Fruit fly (Drosophila melanogaster) whole organism, embryonic: ENCODE measurements around the gene Tsen2.
A peak's percentile ranks its signal among the peaks of the same experiment; 100 is the strongest.

Experiments
- ATbp ChIP-seq: fragments of 200-800 bp; sonication (Bioruptor generic); optimal IDR thresholded peaks from 2 replicates; lab custom pipeline; 2017; ENCODE audit warnings: missing biosample characterization, mild to moderate bottlenecking, missing genetic modification characterization, missing genetic modification reagents
- B-H1 ChIP-seq: fragments of 200-800 bp; sonication (Bioruptor generic); IDR thresholded peaks from 3 replicates; pipeline ENCODE4 v1.3.6; 2022; ENCODE audit warnings: missing biosample characterization, missing genetic modification characterization
- CG10654 ChIP-seq: fragments of 200-800 bp; sonication (Bioruptor generic); optimal IDR thresholded peaks from 2 replicates; lab custom pipeline; 2016; ENCODE audit warnings: missing biosample characterization, missing genetic modification characterization
- CG11085 ChIP-seq: fragments of 200-800 bp; sonication (Bioruptor generic); IDR thresholded peaks from 2 replicates; pipeline ENCODE4 v1.3.6; 2022; ENCODE audit warnings: missing biosample characterization, missing genetic modification characterization
- CG11456 ChIP-seq: fragments of 200-800 bp; sonication (Bioruptor generic); IDR thresholded peaks from 3 replicates; pipeline ENCODE4 v1.3.6; 2022; ENCODE audit warnings: missing biosample characterization, missing genetic modification characterization
- CG13424 ChIP-seq: fragments of 200-800 bp; sonication (Bioruptor generic); optimal IDR thresholded peaks from 2 replicates; lab custom pipeline; 2019; ENCODE audit warnings: missing biosample characterization, mild to moderate bottlenecking, missing genetic modification characterization, moderate library complexity
- CG14667 ChIP-seq: fragments of 200-800 bp; sonication (Bioruptor generic); IDR thresholded peaks from 2 replicates; pipeline ENCODE4 v1.3.6; 2022; ENCODE audit warnings: missing biosample characterization, missing genetic modification characterization
- CG15269 ChIP-seq: fragments of 200-800 bp; sonication (Bioruptor generic); optimal IDR thresholded peaks from 2 replicates; lab custom pipeline; 2018; ENCODE audit warnings: missing biosample characterization, mild to moderate bottlenecking, missing genetic modification characterization, moderate library complexity
- CG15601 ChIP-seq: fragments of 200-800 bp; sonication (Bioruptor generic); optimal IDR thresholded peaks from 3 replicates; lab custom pipeline; 2019; ENCODE audit warnings: missing biosample characterization, mild to moderate bottlenecking, missing genetic modification characterization, moderate library complexity
- CG16813 ChIP-seq: fragments of 200-800 bp; sonication (Bioruptor generic); IDR thresholded peaks from 3 replicates; pipeline ENCODE4 v1.3.6; 2022; ENCODE audit warnings: missing biosample characterization, missing genetic modification characterization; ENCODE audit not compliant: partially characterized antibody
- CG17361 ChIP-seq: fragments of 200-800 bp; sonication (Bioruptor generic); IDR thresholded peaks from 3 replicates; pipeline ENCODE4 v1.3.6; 2022; ENCODE audit warnings: missing biosample characterization, missing genetic modification characterization
- CG1832 ChIP-seq: fragments of 200-800 bp; sonication (Bioruptor generic); optimal IDR thresholded peaks from 2 replicates; lab custom pipeline; 2017; ENCODE audit warnings: missing biosample characterization, mild to moderate bottlenecking, missing genetic modification characterization, inconsistent platforms
- CG18599 ChIP-seq: fragments of 200-800 bp; sonication (Bioruptor generic); optimal IDR thresholded peaks from 3 replicates; lab custom pipeline; 2017; ENCODE audit warnings: missing biosample characterization, missing genetic modification characterization, mild to moderate bottlenecking, moderate library complexity, missing genetic modification reagents
- CG31441 ChIP-seq: fragments of 200-800 bp; sonication (Bioruptor generic); IDR thresholded peaks from 2 replicates; pipeline ENCODE4 v1.3.6; 2022; ENCODE audit warnings: missing biosample characterization, missing genetic modification characterization
- CG3163 ChIP-seq: fragments of 200-800 bp; sonication (Bioruptor generic); optimal IDR thresholded peaks from 3 replicates; lab custom pipeline; 2016; ENCODE audit warnings: missing biosample characterization, missing genetic modification characterization
- CG34422 ChIP-seq: fragments of 200-800 bp; sonication (Bioruptor generic); IDR thresholded peaks from 3 replicates; pipeline ENCODE4 v1.3.6; 2022; ENCODE audit warnings: missing biosample characterization, missing genetic modification characterization
- CG6254 ChIP-seq: fragments of 200-800 bp; sonication (Bioruptor generic); optimal IDR thresholded peaks from 3 replicates; lab custom pipeline; 2017; ENCODE audit warnings: mild to moderate bottlenecking, missing biosample characterization, missing genetic modification reagents, missing genetic modification characterization
- CG6272 ChIP-seq: fragments of 200-800 bp; sonication (Bioruptor generic); IDR thresholded peaks from 2 replicates; pipeline ENCODE4 v1.3.6; 2022; ENCODE audit warnings: missing biosample characterization, missing genetic modification characterization
- CG7357 ChIP-seq: fragments of 200-800 bp; sonication (Bioruptor generic); IDR thresholded peaks from 3 replicates; pipeline ENCODE4 v1.3.6; 2022; ENCODE audit warnings: missing biosample characterization, missing genetic modification characterization
- CG7928 ChIP-seq: fragments of 200-800 bp; sonication (Bioruptor generic); optimal IDR thresholded peaks from 2 replicates; lab custom pipeline; 2017; ENCODE audit warnings: missing biosample characterization, mild to moderate bottlenecking, missing genetic modification characterization
- CG9797 ChIP-seq: fragments of 200-800 bp; sonication (Bioruptor generic); optimal IDR thresholded peaks from 3 replicates; lab custom pipeline; 2018; ENCODE audit warnings: missing biosample characterization, mild to moderate bottlenecking, missing genetic modification characterization
- CoRest ChIP-seq: fragments of 200-800 bp; sonication (Bioruptor generic); optimal IDR thresholded peaks from 3 replicates; lab custom pipeline; 2018; ENCODE audit warnings: missing biosample characterization, mild to moderate bottlenecking, missing genetic modification characterization, moderate library complexity
- Dek ChIP-seq: fragments of 200-800 bp; sonication (Bioruptor generic); optimal IDR thresholded peaks from 3 replicates; lab custom pipeline; 2019; ENCODE audit warnings: missing biosample characterization, mild to moderate bottlenecking, missing genetic modification characterization, moderate library complexity
- E2f2 ChIP-seq: fragments of 200-800 bp; sonication (Bioruptor generic); IDR thresholded peaks from 2 replicates; pipeline ENCODE4 v1.3.6; 2022; ENCODE audit warnings: missing biosample characterization, missing genetic modification characterization
- Gsc ChIP-seq: fragments of 200-800 bp; sonication (Bioruptor generic); IDR thresholded peaks from 2 replicates; pipeline ENCODE4 v1.3.6; 2022; ENCODE audit warnings: missing biosample characterization, missing genetic modification characterization
- Hmr ChIP-seq: fragments of 200-800 bp; sonication (Bioruptor generic); optimal IDR thresholded peaks from 3 replicates; lab custom pipeline; 2017; ENCODE audit warnings: mild to moderate bottlenecking, missing biosample characterization, missing genetic modification reagents, missing genetic modification characterization
- Hmx ChIP-seq: fragments of 200-800 bp; sonication (Bioruptor generic); optimal IDR thresholded peaks from 2 replicates; lab custom pipeline; 2016; ENCODE audit warnings: missing biosample characterization, missing genetic modification characterization
- MBD-R2 ChIP-seq: fragments of 200-800 bp; sonication (Bioruptor generic); IDR thresholded peaks from 2 replicates; pipeline ENCODE4 v1.3.6; 2022; ENCODE audit warnings: missing biosample characterization, missing genetic modification characterization
- Ravus ChIP-seq: fragments of 200-800 bp; sonication (Bioruptor generic); IDR thresholded peaks from 2 replicates; pipeline ENCODE4 v1.3.6; 2022; ENCODE audit warnings: missing biosample characterization, missing genetic modification characterization
- Rx ChIP-seq: fragments of 200-800 bp; sonication (Bioruptor generic); IDR thresholded peaks from 2 replicates; pipeline ENCODE4 v1.3.6; 2022; ENCODE audit warnings: missing biosample characterization, missing genetic modification characterization
- Scr ChIP-seq: fragments of 200-800 bp; sonication (Bioruptor generic); IDR thresholded peaks from 2 replicates; pipeline ENCODE4 v1.3.6; 2022; ENCODE audit warnings: missing biosample characterization, missing genetic modification characterization; ENCODE audit not compliant: partially characterized antibody
- Sry-δ ChIP-seq: fragments of 200-800 bp; sonication (Bioruptor generic); optimal IDR thresholded peaks from 2 replicates; lab custom pipeline; 2016; ENCODE audit warnings: missing biosample characterization, missing genetic modification characterization
- TFAM ChIP-seq: fragments of 200-800 bp; sonication (Bioruptor generic); optimal IDR thresholded peaks from 2 replicates; lab custom pipeline; 2017; ENCODE audit warnings: missing biosample characterization, missing genetic modification characterization, inconsistent platforms
- Tbp ChIP-seq: fragments of >200 bp; optimal IDR thresholded peaks from 2 replicates; lab custom pipeline; 2018; ENCODE audit warnings: missing biosample characterization, missing genetic modification characterization
- Xbp1 ChIP-seq: fragments of 200-800 bp; sonication (Bioruptor generic); optimal IDR thresholded peaks from 3 replicates; lab custom pipeline; 2016; ENCODE audit warnings: missing biosample characterization, mild to moderate bottlenecking, missing genetic modification characterization
- al ChIP-seq: fragments of 200-800 bp; sonication (Bioruptor generic); IDR thresholded peaks from 2 replicates; pipeline ENCODE4 v1.3.6; 2022; ENCODE audit warnings: missing biosample characterization, missing genetic modification characterization
- bsh ChIP-seq, 2 experiments: fragments of 200-800 bp; sonication (Bioruptor generic); optimal IDR thresholded peaks; 2 replicates each; lab custom pipeline; 2017 to 2018; ENCODE audit warnings: mild to moderate bottlenecking in 2 of 2, missing biosample characterization in 2 of 2, missing genetic modification characterization in 2 of 2, moderate library complexity in 1 of 2
- dpn ChIP-seq, 2 experiments: fragments of 200-800 bp; sonication (Bioruptor generic); optimal IDR thresholded peaks; 3 replicates each; lab custom pipeline; 2016; ENCODE audit warnings: missing biosample characterization in 2 of 2, missing genetic modification characterization in 2 of 2
- dysf ChIP-seq: fragments of 200-800 bp; sonication (Bioruptor generic); IDR thresholded peaks from 3 replicates; pipeline ENCODE4 v1.3.6; 2022; ENCODE audit warnings: missing biosample characterization, missing genetic modification characterization
- esg ChIP-seq: fragments of 200-800 bp; sonication (Bioruptor generic); conservative IDR thresholded peaks from 2 replicates; pipeline ENCODE4 v1.3.6; 2022; ENCODE audit warnings: missing biosample characterization, missing genetic modification characterization
- fd3F ChIP-seq: fragments of 200-800 bp; sonication (Bioruptor generic); optimal IDR thresholded peaks from 2 replicates; lab custom pipeline; 2018; ENCODE audit warnings: missing biosample characterization, mild to moderate bottlenecking, missing genetic modification characterization, moderate library complexity
- hb ChIP-seq: fragments of 200-800 bp; sonication (Bioruptor generic); IDR thresholded peaks from 3 replicates; pipeline ENCODE4 v1.3.6; 2022; ENCODE audit warnings: missing biosample characterization, missing genetic modification characterization; ENCODE audit not compliant: partially characterized antibody
- jumu ChIP-seq: fragments of 200-800 bp; sonication (Bioruptor generic); optimal IDR thresholded peaks from 3 replicates; lab custom pipeline; 2016; ENCODE audit warnings: missing biosample characterization, missing genetic modification characterization
- kni ChIP-seq: fragments of 200-800 bp; sonication (Bioruptor generic); optimal IDR thresholded peaks from 3 replicates; lab custom pipeline; 2017; ENCODE audit warnings: mild to moderate bottlenecking, missing biosample characterization, missing genetic modification reagents, missing genetic modification characterization
- luna ChIP-seq: fragments of 200-800 bp; sonication (Bioruptor generic); optimal IDR thresholded peaks from 2 replicates; lab custom pipeline; 2016; ENCODE audit warnings: missing biosample characterization, missing genetic modification characterization
- nerfin-1 ChIP-seq: fragments of 200-800 bp; sonication (Bioruptor generic); optimal IDR thresholded peaks from 3 replicates; lab custom pipeline; 2019; ENCODE audit warnings: missing biosample characterization, mild to moderate bottlenecking, missing genetic modification characterization, moderate library complexity
- slbo ChIP-seq: fragments of 200-800 bp; sonication (Bioruptor generic); IDR thresholded peaks from 2 replicates; pipeline ENCODE4 v1.3.6; 2022; ENCODE audit warnings: missing biosample characterization, missing genetic modification characterization
- so ChIP-seq: fragments of 200-800 bp; sonication (Bioruptor generic); IDR thresholded peaks from 3 replicates; pipeline ENCODE4 v1.3.6; 2022; ENCODE audit warnings: missing biosample characterization, missing genetic modification characterization
- yki ChIP-seq: fragments of >200 bp; optimal IDR thresholded peaks from 3 replicates; lab custom pipeline; 2018
- zfh2 ChIP-seq: fragments of 200-800 bp; sonication (Bioruptor generic); optimal IDR thresholded peaks from 2 replicates; lab custom pipeline; 2016; ENCODE audit warnings: missing biosample characterization, missing genetic modification characterization

The Tsen2 gene

DNA sequence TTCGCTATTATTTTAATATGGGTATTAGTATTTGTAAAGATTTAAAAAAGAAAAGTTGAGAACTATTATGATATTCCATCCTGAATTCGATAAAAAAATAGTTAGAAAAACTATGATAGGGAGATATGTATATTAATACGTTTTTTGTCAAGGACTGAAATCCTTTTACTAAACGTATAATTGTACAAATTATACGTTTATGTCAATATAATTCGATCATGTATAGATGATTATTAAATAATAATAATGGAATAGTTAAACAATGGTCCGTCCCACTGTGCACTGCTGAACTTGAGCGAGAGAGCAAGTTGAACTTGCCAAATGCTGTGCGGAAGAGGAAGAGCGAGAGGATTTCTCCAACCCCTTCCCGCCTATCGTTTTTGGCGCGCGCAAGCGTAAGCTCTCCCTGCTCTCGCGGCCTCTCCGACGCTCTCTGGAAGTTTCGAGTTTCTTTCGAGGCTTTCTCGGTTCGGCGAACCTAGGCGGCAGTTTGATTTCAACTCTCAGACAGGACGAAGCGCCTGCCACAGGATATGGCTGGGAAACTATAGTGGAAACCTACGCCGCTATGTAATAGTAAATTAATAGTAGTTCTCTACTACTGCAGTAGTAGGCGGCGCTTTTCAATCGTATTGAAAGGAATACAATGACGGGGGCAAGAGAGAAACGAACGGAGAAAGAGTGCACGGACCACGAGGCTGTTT is 44.5 kb upstream of the Tsen2 start (continued):
- TF ChIP-seq CG15269, result peak; percentile 77
- TF ChIP-seq MBD-R2, result no peak
- no peak for TF ChIP-seq jumu
- TF ChIP-seq CG1832, result no peak
- no peak for TF ChIP-seq Ravus
- TF ChIP-seq CG17361 (GFP tag; lab: Robert Waterston, UW), result peak; percentile 77
- peak; percentile 75 for TF ChIP-seq CG18599 (GFP tag; lab: Kevin White, UChicago)
- no peak for TF ChIP-seq Hmx
- no peak; the same call in 2 of the 3 replicates for TF ChIP-seq B-H1 (GFP tag; lab: Robert Waterston, UW)
- no peak for TF ChIP-seq Gsc (GFP tag; lab: Robert Waterston, UW)
- TF ChIP-seq CG15601 (tag; lab: Kevin White, UChicago), result peak; percentile 51
- TF ChIP-seq yki, result peak; percentile 16
- TF ChIP-seq CG13424, result peak; percentile 86
- no peak for TF ChIP-seq CG11456 (GFP tag; lab: Robert Waterston, UW)
- TF ChIP-seq dysf, result peak; percentile 50; the same call in 2 of the 3 replicates
- peak in 1 of 2 experiments; percentile 10 for TF ChIP-seq dpn (GFP tag; optimal IDR thresholded peaks at IDR 0.05; lab: Kevin White, UChicago)
- peak; percentile 81 for TF ChIP-seq CoRest (tag; lab: Kevin White, UChicago)
- no peak for TF ChIP-seq Rx (GFP tag; lab: Robert Waterston, UW)
- peak; percentile 66 for TF ChIP-seq CG31441
- TF ChIP-seq Xbp1 (GFP tag; lab: Kevin White, UChicago), result peak; percentile 46
- TF ChIP-seq TFAM (GFP tag; lab: Kevin White, UChicago), result no peak
- TF ChIP-seq ATbp, result peak; percentile 41
- TF ChIP-seq nerfin-1, result no peak
- peak; percentile 24 for TF ChIP-seq CG10654
- no peak for TF ChIP-seq CG11085 (GFP tag; lab: Robert Waterston, UW)
- TF ChIP-seq CG7928 (GFP tag; lab: Kevin White, UChicago), result no peak
- peak; percentile 56 for TF ChIP-seq fd3F
- TF ChIP-seq Scr, result no peak
- TF ChIP-seq bsh (GFP tag; optimal IDR thresholded peaks at IDR 0.05; lab: Kevin White, UChicago), result peak; percentile 61
- TF ChIP-seq al (GFP tag; lab: Robert Waterston, UW), result no peak
- no peak for TF ChIP-seq Sry-δ (GFP tag; lab: Kevin White, UChicago)
- TF ChIP-seq CG6272 (GFP tag; lab: Robert Waterston, UW), result no peak
- TF ChIP-seq zfh2, result no peak
- no peak for TF ChIP-seq hb (GFP tag; lab: Robert Waterston, UW)
- TF ChIP-seq E2f2, result no peak; the same call in 1 of the 2 replicates
- TF ChIP-seq kni, result no peak
- no peak for TF ChIP-seq CG7357 (GFP tag; lab: Robert Waterston, UW)
- TF ChIP-seq so (GFP tag; lab: Robert Waterston, UW), result no peak
- no peak for TF ChIP-seq luna (GFP tag; lab: Kevin White, UChicago)
- no peak for TF ChIP-seq CG16813 (GFP tag; lab: Robert Waterston, UW)
- no peak for TF ChIP-seq CG9797 (GFP tag; lab: Kevin White, UChicago)
- peak; percentile 30; the same call in 1 of the 2 replicates for TF ChIP-seq esg (GFP tag; lab: Robert Waterston, UW)
- no peak for TF ChIP-seq CG3163 (GFP tag; lab: Kevin White, UChicago)
- TF ChIP-seq slbo, result peak; percentile 30; the same call in 1 of the 2 replicates
- TF ChIP-seq CG14667, result no peak
- TF ChIP-seq Dek, result peak; percentile 45
- no peak for TF ChIP-seq CG34422 (GFP tag; lab: Robert Waterston, UW)
- TF ChIP-seq Hmr (GFP tag; lab: Kevin White, UChicago), result peak; percentile 78
- no peak for TF ChIP-seq Tbp (GFP tag; lab: Kevin White, UChicago)
- TF ChIP-seq CG6254 (GFP tag; lab: Kevin White, UChicago), result peak; percentile 33
